Worm (Caenorhabditis elegans) whole organism, L3 larva: ENCODE data around the gene ttr-15.

Experiments used
- R02D3.7 ChIP-seq: fragments of 150-350 bp; optimal IDR thresholded peaks from 2 replicates; lab custom pipeline; 2014; ENCODE audit warnings: missing biosample characterization, missing genetic modification characterization
- aly-2 ChIP-seq: fragments of 150-350 bp; optimal IDR thresholded peaks from 2 replicates; lab custom pipeline; 2014; ENCODE audit warnings: missing biosample characterization, missing genetic modification characterization
- ama-1 ChIP-seq: fragments of 150-350 bp; optimal IDR thresholded peaks from 2 replicates; lab custom pipeline; 2018
- ceh-28 ChIP-seq: fragments of 150-350 bp; optimal IDR thresholded peaks from 2 replicates; lab custom pipeline; 2014; ENCODE audit warnings: missing biosample characterization, missing genetic modification reagents, missing genetic modification characterization
- ceh-82 ChIP-seq: fragments of 150-350 bp; optimal IDR thresholded peaks from 2 replicates; lab custom pipeline; 2014; ENCODE audit warnings: missing biosample characterization, missing genetic modification characterization
- ceh-9 ChIP-seq: sonication (generic microtip); optimal IDR thresholded peaks from 2 replicates; lab custom pipeline; 2018; ENCODE audit warnings: missing biosample characterization, missing genetic modification characterization
- daf-12 ChIP-seq: fragments of 150-350 bp; optimal IDR thresholded peaks from 2 replicates; lab custom pipeline; 2014; ENCODE audit warnings: missing biosample characterization, missing genetic modification reagents, missing genetic modification characterization
- egl-27 ChIP-seq: sonication (generic microtip); optimal IDR thresholded peaks from 4 replicates; lab custom pipeline; 2017; ENCODE audit warnings: missing biosample characterization, missing genetic modification reagents, missing genetic modification characterization
- egl-5 ChIP-seq: fragments of 150-350 bp; optimal IDR thresholded peaks from 2 replicates; lab custom pipeline; 2017; ENCODE audit warnings: missing biosample characterization, missing genetic modification reagents, missing genetic modification characterization, inconsistent platforms
- elt-1 ChIP-seq: fragments of 150-350 bp; optimal IDR thresholded peaks from 2 replicates; lab custom pipeline; 2014; ENCODE audit warnings: missing biosample characterization, missing genetic modification characterization
- elt-2 ChIP-seq: sonication (generic microtip); optimal IDR thresholded peaks from 2 replicates; lab custom pipeline; 2016; ENCODE audit warnings: missing genetic modification reagents, mild to moderate bottlenecking, missing genetic modification characterization, missing compliant biosample characterization
- elt-3 ChIP-seq, 3 experiments: fragments of 150-350 bp in 1 of 3; sonication (generic microtip) in 2 of 3; optimal IDR thresholded peaks; 2 replicates in 2 of 3; 4 replicates in 1 of 3; lab custom pipeline; 2014 to 2017; ENCODE audit warnings: missing biosample characterization in 3 of 3, missing genetic modification characterization in 3 of 3
- eor-1 ChIP-seq, 2 experiments: fragments of 150-350 bp; optimal IDR thresholded peaks; 2 replicates each; lab custom pipeline; 2014 to 2018; ENCODE audit warnings: missing biosample characterization in 2 of 2, missing genetic modification characterization in 2 of 2
- fkh-10 ChIP-seq: sonication (generic microtip); optimal IDR thresholded peaks from 2 replicates; lab custom pipeline; 2017; ENCODE audit warnings: missing biosample characterization, missing genetic modification reagents, missing genetic modification characterization
- fkh-2 ChIP-seq: fragments of 150-350 bp; optimal IDR thresholded peaks from 2 replicates; lab custom pipeline; 2014; ENCODE audit warnings: missing biosample characterization, missing genetic modification reagents, missing genetic modification characterization
- fos-1 ChIP-seq: fragments of 150-350 bp; optimal IDR thresholded peaks from 2 replicates; lab custom pipeline; 2014; ENCODE audit warnings: missing biosample characterization, missing genetic modification characterization
- hmg-11 ChIP-seq: sonication (generic microtip); optimal IDR thresholded peaks from 2 replicates; lab custom pipeline; 2016; ENCODE audit warnings: missing genetic modification characterization, missing compliant biosample characterization
- jun-1 ChIP-seq: fragments of 150-350 bp; optimal IDR thresholded peaks from 2 replicates; lab custom pipeline; 2014; ENCODE audit warnings: missing biosample characterization, missing genetic modification reagents, missing genetic modification characterization
- lin-15B ChIP-seq: fragments of 150-350 bp; optimal IDR thresholded peaks from 2 replicates; lab custom pipeline; 2014; ENCODE audit warnings: missing biosample characterization, missing genetic modification characterization
- lin-39 ChIP-seq: fragments of 150-350 bp; optimal IDR thresholded peaks from 2 replicates; lab custom pipeline; 2018; ENCODE audit warnings: missing biosample characterization, missing genetic modification reagents, missing genetic modification characterization
- lsy-12 ChIP-seq: sonication (generic microtip); optimal IDR thresholded peaks from 2 replicates; lab custom pipeline; 2016; ENCODE audit warnings: mild to moderate bottlenecking, missing genetic modification characterization, missing compliant biosample characterization
- mdl-1 ChIP-seq: fragments of 150-350 bp; optimal IDR thresholded peaks from 2 replicates; lab custom pipeline; 2014; ENCODE audit warnings: missing biosample characterization, missing genetic modification characterization
- mml-1 ChIP-seq: fragments of 150-350 bp; sonication (generic microtip); optimal IDR thresholded peaks from 3 replicates; lab custom pipeline; 2014; ENCODE audit warnings: missing biosample characterization, missing genetic modification characterization
- nfya-1 ChIP-seq: sonication (generic microtip); optimal IDR thresholded peaks from 2 replicates; lab custom pipeline; 2017; ENCODE audit warnings: missing genetic modification characterization, mild to moderate bottlenecking, missing compliant biosample characterization, antibody characterized with exemption, moderate library complexity; ENCODE audit not compliant: insufficient read depth
- nhr-11 ChIP-seq: fragments of 150-350 bp; optimal IDR thresholded peaks from 2 replicates; lab custom pipeline; 2014; ENCODE audit warnings: missing biosample characterization, missing genetic modification characterization
- nhr-23 ChIP-seq: fragments of 150-350 bp; optimal IDR thresholded peaks from 2 replicates; lab custom pipeline; 2014; ENCODE audit warnings: missing biosample characterization, missing genetic modification reagents, missing genetic modification characterization
- nhr-25 ChIP-seq: sonication (generic microtip); optimal IDR thresholded peaks from 2 replicates; lab custom pipeline; 2017; ENCODE audit warnings: missing biosample characterization, missing genetic modification characterization
- nhr-28 ChIP-seq: fragments of 150-350 bp; optimal IDR thresholded peaks from 2 replicates; lab custom pipeline; 2014; ENCODE audit warnings: missing biosample characterization, missing genetic modification characterization
- nhr-43 ChIP-seq: sonication (generic microtip); optimal IDR thresholded peaks from 2 replicates; lab custom pipeline; 2016; ENCODE audit warnings: mild to moderate bottlenecking, missing genetic modification characterization, missing compliant biosample characterization; ENCODE audit not compliant: poor library complexity, severe bottlenecking
- nhr-76 ChIP-seq: fragments of 150-350 bp; sonication (generic microtip); optimal IDR thresholded peaks from 5 replicates; lab custom pipeline; 2014; ENCODE audit warnings: missing biosample characterization, missing genetic modification characterization
- nhr-77 ChIP-seq: fragments of 150-350 bp; optimal IDR thresholded peaks from 2 replicates; lab custom pipeline; 2014; ENCODE audit warnings: missing biosample characterization, missing genetic modification characterization
- pha-4 ChIP-seq: fragments of 150-350 bp; optimal IDR thresholded peaks from 2 replicates; lab custom pipeline; 2014; ENCODE audit warnings: missing biosample characterization, missing genetic modification reagents, missing genetic modification characterization
- pqm-1 ChIP-seq: fragments of 150-350 bp; optimal IDR thresholded peaks from 2 replicates; lab custom pipeline; 2017; ENCODE audit warnings: missing biosample characterization, missing genetic modification characterization, inconsistent platforms
- sea-2 ChIP-seq: fragments of 150-350 bp; sonication (generic microtip); optimal IDR thresholded peaks from 4 replicates; lab custom pipeline; 2014; ENCODE audit warnings: missing biosample characterization, missing genetic modification reagents, missing genetic modification characterization
- skn-1 ChIP-seq: fragments of 150-350 bp; optimal IDR thresholded peaks from 2 replicates; lab custom pipeline; 2014; ENCODE audit warnings: missing biosample characterization, missing genetic modification characterization
- snpc-4 ChIP-seq: fragments of 150-350 bp; optimal IDR thresholded peaks from 2 replicates; lab custom pipeline; 2014; ENCODE audit warnings: missing biosample characterization, missing genetic modification characterization
- tbx-2 ChIP-seq: sonication (generic microtip); optimal IDR thresholded peaks from 2 replicates; lab custom pipeline; 2016; ENCODE audit warnings: mild to moderate bottlenecking, missing genetic modification characterization, missing compliant biosample characterization
- unc-39 ChIP-seq: sonication (generic microtip); optimal IDR thresholded peaks from 4 replicates; lab custom pipeline; 2017; ENCODE audit warnings: missing biosample characterization, missing genetic modification characterization
- zag-1 ChIP-seq: fragments of 150-350 bp; optimal IDR thresholded peaks from 2 replicates; lab custom pipeline; 2014; ENCODE audit warnings: missing biosample characterization, missing genetic modification characterization
- ztf-4 ChIP-seq: fragments of 150-350 bp; optimal IDR thresholded peaks from 2 replicates; lab custom pipeline; 2014; ENCODE audit warnings: missing biosample characterization, missing genetic modification characterization

Gene ttr-15

DNA sequence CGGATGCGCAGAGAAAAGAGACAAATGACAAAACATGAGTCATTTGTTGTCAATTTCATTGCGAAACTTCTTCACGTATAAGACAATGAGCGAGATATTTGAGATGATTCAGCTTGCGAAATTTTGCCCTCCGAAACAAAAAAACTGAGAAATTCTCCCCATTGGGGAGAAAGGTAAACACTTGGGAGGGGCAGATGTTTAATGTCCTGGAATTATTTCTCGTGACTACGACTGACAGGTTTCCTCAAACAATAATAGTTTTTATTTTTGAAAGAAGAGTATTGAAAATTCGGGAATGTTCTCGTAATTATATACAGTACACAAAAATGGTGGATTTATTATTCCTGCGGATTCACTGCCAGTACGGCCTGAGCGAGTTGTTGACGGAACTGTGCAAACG, 6.4 kb upstream of the ttr-15 start:
- TF ChIP-seq jun-1 (tag; lab: Kevin White, UChicago) (peak; percentile 9), eor-1 (tag; optimal IDR thresholded peaks at IDR 0.05; lab: Kevin White, UChicago) (no peak), mdl-1 (no peak), pha-4 (tag; lab: Kevin White, UChicago) (peak; percentile 92), nfya-1 (peak; percentile 34)

DNA sequence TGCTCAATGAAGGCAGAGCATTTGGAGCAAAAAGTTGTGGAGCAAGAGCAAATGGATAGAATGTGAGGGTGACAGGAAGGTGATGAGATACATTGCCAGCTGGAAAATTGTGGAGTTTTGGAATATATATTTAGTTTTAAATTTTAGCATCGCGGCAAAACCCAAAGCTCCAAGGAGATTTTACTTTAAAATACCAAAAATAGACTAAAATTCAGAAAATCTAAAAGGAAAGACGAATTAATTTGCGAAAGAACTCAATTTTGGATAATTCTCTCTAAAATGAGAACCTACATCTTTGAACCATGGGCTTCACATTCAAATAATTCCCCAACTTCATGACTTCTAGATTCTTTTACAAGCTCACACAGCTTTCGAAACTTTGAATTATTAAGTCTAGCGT, 5.1 kb upstream of the ttr-15 start, which contains the start of gene T07C4.12:
Gene T07C4.12, minus strand, starts transcription at position 101 of the 400 bp plus-strand sequence.
- TF ChIP-seq R02D3.7 (no peak), aly-2 (no peak), nhr-23 (no peak), nfya-1 (no peak), ceh-9 (tag; lab: Kevin White, UChicago) (no peak), nhr-11 (tag; lab: Kevin White, UChicago) (no peak), sea-2 (no peak), hmg-11 (tag; lab: Kevin White, UChicago) (no peak), zag-1 (tag; lab: Kevin White, UChicago) (no peak), elt-2 (no peak), nhr-28 (tag; lab: Kevin White, UChicago) (no peak)

DNA sequence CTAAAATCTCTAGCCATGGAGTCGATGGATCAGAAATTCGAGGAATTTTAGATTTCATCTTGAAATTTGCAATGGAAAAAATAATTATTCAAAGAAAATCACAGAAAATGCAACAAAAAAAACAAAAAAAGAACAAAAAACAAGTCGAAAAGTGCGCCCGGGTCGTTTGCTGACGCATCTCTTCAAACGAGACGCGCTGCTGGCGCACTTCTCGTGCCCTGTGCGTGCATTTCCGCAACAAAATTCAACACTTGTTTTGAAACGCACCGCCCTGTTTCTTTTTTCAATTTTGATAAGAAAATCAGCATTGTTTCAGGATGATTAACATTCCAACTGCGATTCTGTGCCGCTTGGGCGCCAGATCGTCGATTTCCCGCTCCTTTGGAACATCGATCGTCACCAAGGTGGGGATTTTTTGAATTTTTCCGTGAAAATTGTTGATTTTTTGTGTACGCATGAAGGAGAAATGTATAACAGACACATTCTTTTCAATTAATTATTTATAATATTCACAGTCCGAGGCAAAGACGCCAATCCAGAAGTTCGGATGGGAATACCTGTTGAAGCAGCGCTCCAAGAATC, 3.6 kb upstream of the ttr-15 start, which contains the start of the genes jmjd-4 and mev-1:
Gene jmjd-4, minus strand, starts transcription at position 58 of the 582 bp plus-strand sequence.
Gene mev-1, plus strand, starts transcription at position 317 of the 582 bp plus-strand sequence.
- TF ChIP-seq elt-2 = peak; percentile 84
- TF ChIP-seq nhr-43 = peak; percentile 87
- TF ChIP-seq nhr-23 = peak; percentile 89
- TF ChIP-seq ceh-28 (tag; lab: Kevin White, UChicago) = peak; percentile 60
- TF ChIP-seq nfya-1 = peak; percentile 90
- no peak for TF ChIP-seq mml-1 (tag; lab: Kevin White, UChicago)
- peak; percentile 68 for TF ChIP-seq R02D3.7
- TF ChIP-seq zag-1 (tag; lab: Kevin White, UChicago) = no peak
- TF ChIP-seq lin-15B = peak; percentile 91
- TF ChIP-seq nhr-28 (tag; lab: Kevin White, UChicago) = no peak
- TF ChIP-seq pha-4 (tag; lab: Kevin White, UChicago) = peak; percentile 83
- peak; percentile 56 for TF ChIP-seq ceh-82
- TF ChIP-seq egl-5 (tag; lab: Kevin White, UChicago) = peak; percentile 39
- TF ChIP-seq eor-1 (tag; optimal IDR thresholded peaks at IDR 0.05; lab: Kevin White, UChicago) = no peak
- peak; percentile 69 for TF ChIP-seq skn-1 (tag; lab: Kevin White, UChicago)
- TF ChIP-seq hmg-11 (tag; lab: Kevin White, UChicago) = peak; percentile 91
- TF ChIP-seq ama-1 = peak; percentile 52
- TF ChIP-seq unc-39 = no peak
- peak; percentile 89 for TF ChIP-seq nhr-25 (tag; lab: Kevin White, UChicago)
- peak; percentile 72 for TF ChIP-seq lin-39 (tag; lab: Kevin White, UChicago)
- TF ChIP-seq fkh-2 (tag; lab: Kevin White, UChicago) = no peak
- peak; percentile 35 for TF ChIP-seq nhr-77 (tag; lab: Kevin White, UChicago)
- peak; percentile 45 for TF ChIP-seq fkh-10 (GFP tag; lab: Kevin White, UChicago)
- TF ChIP-seq elt-3 (tag; optimal IDR thresholded peaks at IDR 0.05; lab: Kevin White, UChicago) = no peak
- peak; percentile 87 for TF ChIP-seq lsy-12 (tag; lab: Kevin White, UChicago)
- peak; percentile 33 for TF ChIP-seq elt-1 (tag; lab: Kevin White, UChicago)
- peak; percentile 73 for TF ChIP-seq snpc-4 (tag; lab: Kevin White, UChicago)
- peak; percentile 82 for TF ChIP-seq tbx-2 (tag; lab: Kevin White, UChicago)
- TF ChIP-seq nhr-76 (tag; lab: Kevin White, UChicago) = no peak
- TF ChIP-seq pqm-1 (tag; lab: Kevin White, UChicago) = peak; percentile 71
- peak; percentile 82 for TF ChIP-seq jun-1 (tag; lab: Kevin White, UChicago)
- TF ChIP-seq ztf-4 = no peak
- TF ChIP-seq fos-1 (tag; lab: Kevin White, UChicago) = no peak

DNA sequence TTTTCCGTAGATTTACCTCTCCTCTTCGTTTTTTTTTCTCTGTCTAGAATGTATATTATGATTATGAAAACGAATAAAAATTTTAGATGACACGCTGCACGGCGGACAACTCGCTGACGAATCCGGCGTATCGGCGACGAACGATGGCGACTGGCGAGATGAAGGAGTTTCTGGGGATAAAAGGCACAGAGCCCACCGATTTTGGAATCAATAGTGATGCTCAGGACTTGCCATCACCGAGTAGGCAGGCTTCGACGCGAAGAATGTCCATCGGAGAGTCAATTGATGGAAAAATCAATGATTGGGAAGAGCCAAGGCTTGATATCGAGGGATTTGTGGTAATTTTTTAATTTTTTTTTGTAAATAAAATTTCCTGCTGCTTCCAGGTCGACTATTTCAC, 2.6 kb upstream of the ttr-15 start, which contains the start of gene ced-9:
Gene ced-9, plus strand, starts transcription at position 87 of the 400 bp plus-strand sequence.
- TF ChIP-seq aly-2 = no peak
- no peak for TF ChIP-seq egl-27 (tag; lab: Kevin White, UChicago)
- no peak for TF ChIP-seq daf-12 (tag; lab: Kevin White, UChicago)
- TF ChIP-seq mml-1 (tag; lab: Kevin White, UChicago) = no peak
- no peak for TF ChIP-seq skn-1 (tag; lab: Kevin White, UChicago)
- no peak for TF ChIP-seq nhr-76 (tag; lab: Kevin White, UChicago)
